Fruit fly (Drosophila melanogaster): ENCODE measurements around the gene CG32563.

The CG32563 gene

DNA sequence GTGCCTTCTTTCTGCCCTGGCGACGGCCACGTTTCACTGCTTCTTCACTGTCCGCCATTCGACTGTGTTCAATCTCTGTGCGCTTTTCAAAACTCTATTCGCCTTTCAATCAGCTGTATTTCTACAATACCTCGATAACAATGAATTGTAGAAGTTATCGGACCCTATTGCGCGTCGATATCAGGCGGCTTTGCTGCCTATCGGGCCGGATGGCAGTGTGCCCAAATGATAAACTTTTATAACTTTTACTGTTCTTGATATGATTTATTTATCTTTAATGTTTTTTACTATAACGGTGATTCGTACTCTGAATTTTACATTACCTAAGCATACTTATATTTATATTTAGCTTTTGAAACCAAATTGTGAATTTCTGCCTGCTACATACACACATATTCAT lies 36.6 kb downstream of the CG32563 start, which contains the start of gene CG8915 (continued):
- TF ChIP-seq Ssrp (tag; optimal IDR thresholded peaks at IDR 0.05), result no peak
- no peak for TF ChIP-seq YL-1 (GFP tag; optimal IDR thresholded peaks at IDR 0.05)
- TF ChIP-seq CG10431 (GFP tag; optimal IDR thresholded peaks at IDR 0.05), result no peak
- no peak for TF ChIP-seq CG6683 (GFP tag; optimal IDR thresholded peaks at IDR 0.05)
- no peak for TF ChIP-seq CG15696 (tag; optimal IDR thresholded peaks at IDR 0.05)
- TF ChIP-seq CG34422 (GFP tag; IDR thresholded peaks at IDR 0.05), result no peak
- TF ChIP-seq CG15073 (GFP tag; optimal IDR thresholded peaks at IDR 0.05), result no peak
- TF ChIP-seq Gsc (GFP tag; IDR thresholded peaks at IDR 0.05), result no peak
- no peak for TF ChIP-seq p53 (GFP tag; optimal IDR thresholded peaks at IDR 0.05)
- no peak for TF ChIP-seq Asciz (GFP tag; optimal IDR thresholded peaks at IDR 0.05)
- no peak for TF ChIP-seq ind (GFP tag; optimal IDR thresholded peaks at IDR 0.05)
- TF ChIP-seq fd3F (GFP tag; optimal IDR thresholded peaks at IDR 0.05), result no peak
- no peak for TF ChIP-seq CG3726 (GFP tag; IDR thresholded peaks at IDR 0.05)
- no peak for TF ChIP-seq ase (GFP tag; IDR thresholded peaks at IDR 0.05)
- peak; percentile 22 for TF ChIP-seq trem (tag; optimal IDR thresholded peaks at IDR 0.05)
- no peak for TF ChIP-seq ash1 (GFP tag; optimal IDR thresholded peaks at IDR 0.05)
- TF ChIP-seq chinmo (GFP tag; IDR thresholded peaks at IDR 0.05; ENCODE audit: partially characterized antibody), result no peak
- TF ChIP-seq Sry-δ (GFP tag; optimal IDR thresholded peaks at IDR 0.05), result peak; percentile 35
- no peak for TF ChIP-seq zen (tag; optimal IDR thresholded peaks at IDR 0.05)
- TF ChIP-seq z (GFP tag; IDR thresholded peaks at IDR 0.05), result no peak
- no peak for TF ChIP-seq zfh1 (GFP tag; IDR thresholded peaks at IDR 0.05)
- TF ChIP-seq Antp (GFP tag; optimal IDR thresholded peaks at IDR 0.05), result no peak
- no peak for TF ChIP-seq repo (GFP tag; optimal IDR thresholded peaks at IDR 0.05)
- no peak for TF ChIP-seq cg (GFP tag; optimal IDR thresholded peaks at IDR 0.05)
- TF ChIP-seq CG16815 (GFP tag; optimal IDR thresholded peaks at IDR 0.05), result no peak
- TF ChIP-seq CG18476 (GFP tag; optimal IDR thresholded peaks at IDR 0.05), result no peak
- no peak for TF ChIP-seq Xbp1 (GFP tag; optimal IDR thresholded peaks at IDR 0.05)
- no peak for TF ChIP-seq CrebB (tag; optimal IDR thresholded peaks at IDR 0.05)
- no peak for TF ChIP-seq bab2 (GFP tag; optimal IDR thresholded peaks at IDR 0.05)
- TF ChIP-seq maf-S (GFP tag; optimal IDR thresholded peaks at IDR 0.05), result no peak
- no peak for TF ChIP-seq Abd-B (GFP tag; optimal IDR thresholded peaks at IDR 0.05)
- no peak for TF ChIP-seq CG16863 (GFP tag; optimal IDR thresholded peaks at IDR 0.05)
- no peak for TF ChIP-seq al (GFP tag; IDR thresholded peaks at IDR 0.05)
- TF ChIP-seq sens-2 (GFP tag; IDR thresholded peaks at IDR 0.05), result no peak
- no peak for TF ChIP-seq ken (GFP tag; IDR thresholded peaks at IDR 0.05)
- no peak for TF ChIP-seq jigr1 (GFP tag; IDR thresholded peaks at IDR 0.05)
- TF ChIP-seq CG17361 (GFP tag; IDR thresholded peaks at IDR 0.05), result no peak
- TF ChIP-seq shn (GFP tag; optimal IDR thresholded peaks at IDR 0.05), result no peak
- TF ChIP-seq CG2202 (tag; optimal IDR thresholded peaks at IDR 0.05), result no peak
- no peak for TF ChIP-seq Fer1 (GFP tag; optimal IDR thresholded peaks at IDR 0.05)
- TF ChIP-seq nerfin-1 (tag; optimal IDR thresholded peaks at IDR 0.05), result no peak
- TF ChIP-seq ap (GFP tag; IDR thresholded peaks at IDR 0.05), result no peak
- TF ChIP-seq sd (tag; optimal IDR thresholded peaks at IDR 0.05), result no peak
- TF ChIP-seq Usf (GFP tag; optimal IDR thresholded peaks at IDR 0.05), result no peak
- no peak for TF ChIP-seq corto (GFP tag; optimal IDR thresholded peaks at IDR 0.05)
- TF ChIP-seq stc (GFP tag; IDR thresholded peaks at IDR 0.05), result no peak
- TF ChIP-seq Hr3 (GFP tag; optimal IDR thresholded peaks at IDR 0.05), result no peak
- no peak for TF ChIP-seq Rx (GFP tag; IDR thresholded peaks at IDR 0.05)
- peak; percentile 20 for TF ChIP-seq CG10267 (tag; optimal IDR thresholded peaks at IDR 0.05)
- peak; percentile 13 for TF ChIP-seq nmo (GFP tag; optimal IDR thresholded peaks at IDR 0.05)
- no peak for TF ChIP-seq h (optimal IDR thresholded peaks at IDR 0.05)
- no peak for TF ChIP-seq CG2875 (GFP tag; optimal IDR thresholded peaks at IDR 0.05)
- TF ChIP-seq CG15011 (GFP tag; optimal IDR thresholded peaks at IDR 0.05), result no peak
